Fruit fly (Drosophila melanogaster): Measurements from ENCODE around the gene CG11313.

dm6 chr3R:30706021-30706420 is 24.9 kb downstream of the CG11313 start, which contains the start of gene CG31010:
- TF ChIP-seq Dif (GFP tag; optimal IDR thresholded peaks at IDR 0.05; ENCODE audit: partially characterized antibody), result no peak
- TF ChIP-seq psq (GFP tag; optimal IDR thresholded peaks at IDR 0.05), result no peak
- no peak for TF ChIP-seq pan (optimal IDR thresholded peaks at IDR 0.05)
- no peak for TF ChIP-seq h (GFP tag; optimal IDR thresholded peaks at IDR 0.05)
- no peak for TF ChIP-seq Rel (GFP tag; optimal IDR thresholded peaks at IDR 0.05)
- TF ChIP-seq Rel (tag; optimal IDR thresholded peaks at IDR 0.05), result no peak
- no peak for TF ChIP-seq sage (GFP tag; optimal IDR thresholded peaks at IDR 0.05)
- no peak for TF ChIP-seq HLH106 (tag; optimal IDR thresholded peaks at IDR 0.05)

Data from whole organism, wandering third instar larva.